Fruit fly (Drosophila melanogaster): ENCODE measurements around the gene CG18858.
"Not testable (repeated sequence)": the region's sequence is repeated elsewhere in the genome, so short reads cannot be mapped to it uniquely, and the experiment has no call there.

The CG18858 gene

dm6 chr2L:20464385-20464784, 5.5 kb upstream of the CG18858 start:
- TF ChIP-seq insv (optimal IDR thresholded peaks at IDR 0.05) (no peak), psq (optimal IDR thresholded peaks at IDR 0.05) (no peak), h (optimal IDR thresholded peaks at IDR 0.05) (no peak), ttk (optimal IDR thresholded peaks at IDR 0.05) (no peak), Sin3A (optimal IDR thresholded peaks at IDR 0.05) (no peak), Myc (optimal IDR thresholded peaks at IDR 0.05) (no peak)

- TF ChIP-seq Sin3A (optimal IDR thresholded peaks at IDR 0.05) = no peak
Observed at dm6 chr2L:20463316-20463856, 4.5 kb upstream of the CG18858 start, which contains the start of gene CG2493. Gene CG2493, minus strand, starts transcription at chr2L:20463444.

- TF ChIP-seq psq, insv, Sin3A (optimal IDR thresholded peaks at IDR 0.05): not testable (repeated sequence)
Observed at dm6 chr2L:20449864-20450263, 9.0 kb downstream of the CG18858 start, which contains the start of the genes CG31683 and CG31687. Gene CG31683, minus strand, starts transcription at chr2L:20449964. Gene CG31687, plus strand, starts transcription at chr2L:20450225.

dm6 chr2L:20438474-20438873, 20.4 kb downstream of the CG18858 start:
- TF ChIP-seq Sin3A (optimal IDR thresholded peaks at IDR 0.05) (no peak), Myc (optimal IDR thresholded peaks at IDR 0.05) (no peak), ttk (optimal IDR thresholded peaks at IDR 0.05) (no peak), insv (optimal IDR thresholded peaks at IDR 0.05) (no peak), h (optimal IDR thresholded peaks at IDR 0.05) (no peak), psq (optimal IDR thresholded peaks at IDR 0.05) (no peak)

dm6 chr2L:20437873-20438272, 21.0 kb downstream of the CG18858 start:
- no peak for TF ChIP-seq psq (optimal IDR thresholded peaks at IDR 0.05)
- TF ChIP-seq h (optimal IDR thresholded peaks at IDR 0.05) = no peak
- no peak for TF ChIP-seq Sin3A (optimal IDR thresholded peaks at IDR 0.05)
- TF ChIP-seq insv (optimal IDR thresholded peaks at IDR 0.05) = no peak
- TF ChIP-seq Myc (optimal IDR thresholded peaks at IDR 0.05) = no peak
- TF ChIP-seq ttk (optimal IDR thresholded peaks at IDR 0.05) = no peak

dm6 chr2L:20435199-20435598, 23.7 kb downstream of the CG18858 start:
- TF ChIP-seq Sin3A (optimal IDR thresholded peaks at IDR 0.05) (no peak), insv (optimal IDR thresholded peaks at IDR 0.05) (no peak), ttk (optimal IDR thresholded peaks at IDR 0.05) (no peak), Myc (optimal IDR thresholded peaks at IDR 0.05) (no peak), psq (optimal IDR thresholded peaks at IDR 0.05) (no peak), h (optimal IDR thresholded peaks at IDR 0.05) (no peak)

dm6 chr2L:20434779-20435178, 24.1 kb downstream of the CG18858 start:
- TF ChIP-seq psq (optimal IDR thresholded peaks at IDR 0.05) = no peak
- TF ChIP-seq insv (optimal IDR thresholded peaks at IDR 0.05) = no peak
- TF ChIP-seq Myc (optimal IDR thresholded peaks at IDR 0.05) = no peak
- no peak for TF ChIP-seq Sin3A (optimal IDR thresholded peaks at IDR 0.05)
- TF ChIP-seq h (optimal IDR thresholded peaks at IDR 0.05) = no peak
- no peak for TF ChIP-seq ttk (optimal IDR thresholded peaks at IDR 0.05)

dm6 chr2L:20431210-20431609, 27.7 kb downstream of the CG18858 start:
- TF ChIP-seq Sin3A (optimal IDR thresholded peaks at IDR 0.05) (no peak), insv (optimal IDR thresholded peaks at IDR 0.05) (no peak), Myc (optimal IDR thresholded peaks at IDR 0.05) (no peak), psq (optimal IDR thresholded peaks at IDR 0.05) (no peak), ttk (optimal IDR thresholded peaks at IDR 0.05) (no peak)

dm6 chr2L:20429458-20429857, 29.4 kb downstream of the CG18858 start:
- TF ChIP-seq Myc (optimal IDR thresholded peaks at IDR 0.05) = no peak
- TF ChIP-seq ttk (optimal IDR thresholded peaks at IDR 0.05) = no peak
- TF ChIP-seq psq (optimal IDR thresholded peaks at IDR 0.05) = no peak
- no peak for TF ChIP-seq Sin3A (optimal IDR thresholded peaks at IDR 0.05)
- no peak for TF ChIP-seq insv (optimal IDR thresholded peaks at IDR 0.05)
- TF ChIP-seq h (optimal IDR thresholded peaks at IDR 0.05) = no peak

dm6 chr2L:20428756-20429408, 30.0 kb downstream of the CG18858 start:
- TF ChIP-seq Sin3A (optimal IDR thresholded peaks at IDR 0.05) (no peak), psq (optimal IDR thresholded peaks at IDR 0.05) (no peak), ttk (optimal IDR thresholded peaks at IDR 0.05) (no peak), insv (optimal IDR thresholded peaks at IDR 0.05) (no peak), Myc (optimal IDR thresholded peaks at IDR 0.05) (no peak), h (optimal IDR thresholded peaks at IDR 0.05) (no peak)

- TF ChIP-seq psq (optimal IDR thresholded peaks at IDR 0.05) = no peak
- TF ChIP-seq Sin3A (optimal IDR thresholded peaks at IDR 0.05) = no peak
- TF ChIP-seq insv (optimal IDR thresholded peaks at IDR 0.05) = no peak
- no peak for TF ChIP-seq Myc (optimal IDR thresholded peaks at IDR 0.05)
- no peak for TF ChIP-seq h (optimal IDR thresholded peaks at IDR 0.05)
- TF ChIP-seq ttk (optimal IDR thresholded peaks at IDR 0.05) = no peak
Observed at dm6 chr2L:20428382-20428755, 30.5 kb downstream of the CG18858 start.

- TF ChIP-seq Myc (optimal IDR thresholded peaks at IDR 0.05) (no peak), h (optimal IDR thresholded peaks at IDR 0.05) (no peak), ttk (optimal IDR thresholded peaks at IDR 0.05) (no peak), psq (optimal IDR thresholded peaks at IDR 0.05) (no peak), insv (optimal IDR thresholded peaks at IDR 0.05) (no peak), Sin3A (optimal IDR thresholded peaks at IDR 0.05) (no peak)
Observed at dm6 chr2L:20427401-20427800, 31.5 kb downstream of the CG18858 start.

- TF ChIP-seq insv (optimal IDR thresholded peaks at IDR 0.05) = no peak
- no peak for TF ChIP-seq ttk (optimal IDR thresholded peaks at IDR 0.05)
- no peak for TF ChIP-seq psq (optimal IDR thresholded peaks at IDR 0.05)
- TF ChIP-seq Sin3A (optimal IDR thresholded peaks at IDR 0.05) = no peak
- no peak for TF ChIP-seq h (optimal IDR thresholded peaks at IDR 0.05)
- TF ChIP-seq Myc (optimal IDR thresholded peaks at IDR 0.05) = no peak
Observed at dm6 chr2L:20425854-20426396, 33.0 kb downstream of the CG18858 start, which contains the start of gene CG31688. Gene CG31688, plus strand, starts transcription at chr2L:20426199.
